Worm (Caenorhabditis elegans): ENCODE measurements around the gene B0507.6.
A peak's percentile ranks its signal among the peaks of the same experiment; 100 is the strongest.

Gene B0507.6

ce11 chrV:8773826-8774382 lies 27.9 kb downstream of the B0507.6 start, which contains the start of gene B0507.2:
TSS of gene B0507.2 (plus strand) at chrV:8774332.
- no peak for TF ChIP-seq sma-9 (GFP tag; optimal IDR thresholded peaks at IDR 0.05)
- no peak for TF ChIP-seq sma-9 (tag; optimal IDR thresholded peaks at IDR 0.05)
- no peak for TF ChIP-seq ztf-1 (GFP tag; conservative IDR thresholded peaks at IDR 0.05)
- TF ChIP-seq unc-62 (GFP tag; optimal IDR thresholded peaks at IDR 0.05): no peak
- peak in 1 of 2 experiments; percentile 35 for TF ChIP-seq lsy-2 (tag; optimal IDR thresholded peaks at IDR 0.05)
- no peak for TF ChIP-seq nhr-23 (tag; optimal IDR thresholded peaks at IDR 0.05)
- TF ChIP-seq ZK546.5 (tag; optimal IDR thresholded peaks at IDR 0.05): no peak
- no peak for TF ChIP-seq elt-1 (tag; optimal IDR thresholded peaks at IDR 0.05)
- no peak for TF ChIP-seq lin-13 (GFP tag; optimal IDR thresholded peaks at IDR 0.05)
- no peak for TF ChIP-seq mbf-1 (tag; optimal IDR thresholded peaks at IDR 0.05)
- TF ChIP-seq nhr-129 (tag; optimal IDR thresholded peaks at IDR 0.05): peak; percentile 9
- TF ChIP-seq R02D3.7 (tag; optimal IDR thresholded peaks at IDR 0.05): no peak
- no peak for TF ChIP-seq snpc-4 (tag; optimal IDR thresholded peaks at IDR 0.05)
- no peak for TF ChIP-seq nhr-6 (tag; optimal IDR thresholded peaks at IDR 0.05)
- TF ChIP-seq alr-1 (tag; optimal IDR thresholded peaks at IDR 0.05): no peak
- TF ChIP-seq unc-39 (tag; optimal IDR thresholded peaks at IDR 0.05): no peak
- TF ChIP-seq aly-2 (tag; optimal IDR thresholded peaks at IDR 0.05): no peak
- no peak for TF ChIP-seq nhr-12 (tag; optimal IDR thresholded peaks at IDR 0.05)
- TF ChIP-seq nhr-77 (tag; optimal IDR thresholded peaks at IDR 0.05): no peak
- TF ChIP-seq fos-1 (tag; optimal IDR thresholded peaks at IDR 0.05): peak; percentile 56
- no peak for TF ChIP-seq ceh-82 (tag; optimal IDR thresholded peaks at IDR 0.05)
- no peak for TF ChIP-seq sem-4 (tag; optimal IDR thresholded peaks at IDR 0.05)
- TF ChIP-seq unc-55 (GFP tag; optimal IDR thresholded peaks at IDR 0.05): peak; percentile 57
- TF ChIP-seq ceh-16 (tag; optimal IDR thresholded peaks at IDR 0.05): no peak
- TF ChIP-seq C34F6.9 (tag; optimal IDR thresholded peaks at IDR 0.05): peak; percentile 42

- TF ChIP-seq peb-1 (tag; optimal IDR thresholded peaks at IDR 0.05) (no peak), ceh-16 (tag; optimal IDR thresholded peaks at IDR 0.05) (no peak), nhr-11 (tag; optimal IDR thresholded peaks at IDR 0.05) (no peak), nhr-25 (tag; optimal IDR thresholded peaks at IDR 0.05) (no peak), sem-4 (tag; optimal IDR thresholded peaks at IDR 0.05) (no peak), alr-1 (tag; optimal IDR thresholded peaks at IDR 0.05) (no peak), skn-1 (tag; optimal IDR thresholded peaks at IDR 0.05) (no peak)
These were observed 30.3 kb downstream of the B0507.6 start, which contains the start of gene B0507.1 for ce11 chrV:8776270-8776669. TSS of gene B0507.1 (plus strand) at chrV:8776570.

- TF ChIP-seq ceh-16 (tag; optimal IDR thresholded peaks at IDR 0.05) (no peak), fos-1 (tag; optimal IDR thresholded peaks at IDR 0.05) (peak; percentile 64)
These were observed 35.2 kb downstream of the B0507.6 start for ce11 chrV:8781164-8781563.

- TF ChIP-seq nhr-129 (tag; optimal IDR thresholded peaks at IDR 0.05): peak; percentile 45
- no peak for TF ChIP-seq nhr-25 (tag; optimal IDR thresholded peaks at IDR 0.05)
- peak; percentile 6 for TF ChIP-seq fos-1 (tag; optimal IDR thresholded peaks at IDR 0.05)
These were observed 36.2 kb downstream of the B0507.6 start for ce11 chrV:8782112-8782511.

- no peak for TF ChIP-seq lsy-2 (tag; optimal IDR thresholded peaks at IDR 0.05)
- no peak for TF ChIP-seq unc-39 (tag; optimal IDR thresholded peaks at IDR 0.05)
These were observed 38.5 kb downstream of the B0507.6 start for ce11 chrV:8784485-8784884.

ce11 chrV:8785526-8785925 lies 39.6 kb downstream of the B0507.6 start:
- TF ChIP-seq nhr-129 (tag; optimal IDR thresholded peaks at IDR 0.05): peak; percentile 72
- peak; percentile 50 for TF ChIP-seq F13H6.1 (tag; optimal IDR thresholded peaks at IDR 0.05)
- TF ChIP-seq elt-3 (tag; optimal IDR thresholded peaks at IDR 0.05): no peak
- TF ChIP-seq peb-1 (tag; optimal IDR thresholded peaks at IDR 0.05): no peak
- peak; percentile 30 for TF ChIP-seq fos-1 (tag; optimal IDR thresholded peaks at IDR 0.05)

ce11 chrV:8786245-8786644 lies 40.3 kb downstream of the B0507.6 start, which contains the start of gene sup-37:
TSS of gene sup-37 (plus strand) at chrV:8786545.
- no peak for TF ChIP-seq nhr-25 (tag; optimal IDR thresholded peaks at IDR 0.05)
- no peak for TF ChIP-seq peb-1 (tag; optimal IDR thresholded peaks at IDR 0.05)
- no peak for TF ChIP-seq egl-27 (tag; optimal IDR thresholded peaks at IDR 0.05)
- no peak for TF ChIP-seq mdl-1 (tag; optimal IDR thresholded peaks at IDR 0.05)
- TF ChIP-seq sem-4 (tag; optimal IDR thresholded peaks at IDR 0.05): no peak
- no peak for TF ChIP-seq C34F6.9 (tag; optimal IDR thresholded peaks at IDR 0.05)
- no peak for TF ChIP-seq gmeb-1 (tag; optimal IDR thresholded peaks at IDR 0.05)
- no peak for TF ChIP-seq lin-13 (GFP tag; optimal IDR thresholded peaks at IDR 0.05)
- TF ChIP-seq fos-1 (tag; optimal IDR thresholded peaks at IDR 0.05): no peak
- no peak for TF ChIP-seq ama-1 (optimal IDR thresholded peaks at IDR 0.05)
- no peak for TF ChIP-seq dmd-4 (tag; optimal IDR thresholded peaks at IDR 0.05)
- no peak for TF ChIP-seq unc-55 (GFP tag; optimal IDR thresholded peaks at IDR 0.05)
- TF ChIP-seq unc-39 (tag; optimal IDR thresholded peaks at IDR 0.05): no peak
- TF ChIP-seq elt-1 (tag; optimal IDR thresholded peaks at IDR 0.05): no peak
- TF ChIP-seq mab-5 (tag; optimal IDR thresholded peaks at IDR 0.05): no peak
- TF ChIP-seq zag-1 (tag; optimal IDR thresholded peaks at IDR 0.05): no peak
- no peak for TF ChIP-seq nhr-77 (tag; optimal IDR thresholded peaks at IDR 0.05)
- no peak for TF ChIP-seq nhr-12 (tag; optimal IDR thresholded peaks at IDR 0.05)

Data from whole organism, L2 larva.